Fruit fly (Drosophila melanogaster) whole organism, wandering third instar larva: ENCODE results near the gene CG31253.
A peak's percentile ranks its signal among the peaks of the same experiment; 100 is the strongest.

Source experiments
- Dif ChIP-seq: fragments of 200-275, 200-300 bp; sonication (Bioruptor generic); optimal IDR thresholded peaks from 2 replicates; lab custom pipeline; 2018; ENCODE audit warnings: missing biosample characterization, missing genetic modification characterization; ENCODE audit not compliant: partially characterized antibody
- h ChIP-seq: fragments of 200-800 bp; sonication (Bioruptor generic); optimal IDR thresholded peaks from 3 replicates; lab custom pipeline; 2016; ENCODE audit warnings: missing biosample characterization, mild to moderate bottlenecking, missing genetic modification characterization
- lola ChIP-seq: fragments of >200 bp; optimal IDR thresholded peaks from 2 replicates; lab custom pipeline; 2017; ENCODE audit warnings: missing biosample characterization, missing genetic modification characterization
- rgr ChIP-seq: fragments of 200-800 bp; sonication (Bioruptor generic); optimal IDR thresholded peaks from 3 replicates; lab custom pipeline; 2016; ENCODE audit warnings: missing biosample characterization, mild to moderate bottlenecking, missing genetic modification characterization

- TF ChIP-seq h (GFP tag; lab: Kevin White, UChicago): peak; percentile 76
- TF ChIP-seq Dif: no peak
- TF ChIP-seq rgr (GFP tag; lab: Kevin White, UChicago): peak; percentile 92
- TF ChIP-seq lola (GFP tag; lab: Kevin White, UChicago): no peak
Measured at dm6 chr3R:27922673-27923175, 37.6 kb downstream of the CG31253 start, which contains the start of gene RpL4.
